Worm (Caenorhabditis elegans) whole organism, mixed stage, embryonic: ENCODE results near the gene cpna-4.

Source experiments
- M03D4.4 ChIP-seq: sonication (generic microtip); optimal IDR thresholded peaks from 2 replicates; lab custom pipeline; 2017; ENCODE audit warnings: mild to moderate bottlenecking, missing genetic modification characterization, missing compliant biosample characterization
- blmp-1 ChIP-seq: fragments of 150-350 bp; optimal IDR thresholded peaks from 2 replicates; lab custom pipeline; 2014; ENCODE audit warnings: missing biosample characterization, missing genetic modification characterization
- ceh-43 ChIP-seq: fragments of 200-800 bp; sonication (Bioruptor generic); optimal IDR thresholded peaks from 2 replicates; lab custom pipeline; 2018; ENCODE audit warnings: mild to moderate bottlenecking, missing genetic modification characterization, moderate library complexity, missing compliant biosample characterization
- ceh-83 ChIP-seq: fragments of 200-800 bp; sonication (Bioruptor generic); optimal IDR thresholded peaks from 2 replicates; lab custom pipeline; 2018; ENCODE audit warnings: mild to moderate bottlenecking, missing genetic modification characterization, missing compliant biosample characterization
- ces-1 ChIP-seq: fragments of 150-350 bp; optimal IDR thresholded peaks from 2 replicates; lab custom pipeline; 2014; ENCODE audit warnings: missing biosample characterization, missing genetic modification reagents, missing genetic modification characterization
- cnd-1 ChIP-seq: fragments of 200-800 bp; sonication (Bioruptor generic); optimal IDR thresholded peaks from 2 replicates; lab custom pipeline; 2018; ENCODE audit warnings: mild to moderate bottlenecking, missing genetic modification characterization, missing compliant biosample characterization
- drap-1 ChIP-seq: fragments of 200-800 bp; sonication (Bioruptor generic); optimal IDR thresholded peaks from 3 replicates; lab custom pipeline; 2018; ENCODE audit warnings: mild to moderate bottlenecking, missing genetic modification characterization, missing compliant biosample characterization
- elt-1 ChIP-seq: sonication (generic microtip); optimal IDR thresholded peaks from 2 replicates; lab custom pipeline; 2017; ENCODE audit warnings: missing genetic modification characterization, mild to moderate bottlenecking, missing compliant biosample characterization, antibody characterized with exemption, moderate library complexity, borderline replicate concordance; ENCODE audit not compliant: insufficient read depth
- elt-3 ChIP-seq: fragments of 150-350 bp; optimal IDR thresholded peaks from 2 replicates; lab custom pipeline; 2014; ENCODE audit warnings: missing biosample characterization, missing genetic modification characterization
- flh-1 ChIP-seq: fragments of 200-800 bp; sonication (Bioruptor generic); optimal IDR thresholded peaks from 2 replicates; lab custom pipeline; 2018; ENCODE audit warnings: mild to moderate bottlenecking, missing genetic modification characterization, moderate library complexity, missing compliant biosample characterization
- ham-2 ChIP-seq: fragments of 200-800 bp; sonication (Bioruptor generic); optimal IDR thresholded peaks from 2 replicates; lab custom pipeline; 2018; ENCODE audit warnings: mild to moderate bottlenecking, missing genetic modification characterization, missing compliant biosample characterization
- hlh-1 ChIP-seq: fragments of 150-350 bp; optimal IDR thresholded peaks from 2 replicates; lab custom pipeline; 2014; ENCODE audit warnings: missing biosample characterization, missing genetic modification reagents, missing genetic modification characterization
- lin-32 ChIP-seq: fragments of 200-800 bp; sonication (Bioruptor generic); optimal IDR thresholded peaks from 2 replicates; lab custom pipeline; 2018; ENCODE audit warnings: mild to moderate bottlenecking, missing genetic modification characterization, missing compliant biosample characterization
- lsy-2 ChIP-seq: fragments of 150-350 bp; optimal IDR thresholded peaks from 2 replicates; lab custom pipeline; 2014; ENCODE audit warnings: missing biosample characterization, missing genetic modification characterization
- mab-5 ChIP-seq: fragments of 150-350 bp; optimal IDR thresholded peaks from 2 replicates; lab custom pipeline; 2014; ENCODE audit warnings: missing biosample characterization, missing genetic modification characterization
- mls-2 ChIP-seq: sonication (generic microtip); optimal IDR thresholded peaks from 2 replicates; lab custom pipeline; 2016; ENCODE audit warnings: mild to moderate bottlenecking, missing genetic modification characterization, moderate library complexity, missing compliant biosample characterization
- nhr-2 ChIP-seq: fragments of 150-350 bp; optimal IDR thresholded peaks from 2 replicates; lab custom pipeline; 2014; ENCODE audit warnings: missing biosample characterization, missing genetic modification characterization
- nhr-237 ChIP-seq: fragments of 150-350 bp; optimal IDR thresholded peaks from 2 replicates; lab custom pipeline; 2014; ENCODE audit warnings: missing biosample characterization, missing genetic modification characterization
- nhr-28 ChIP-seq: fragments of 150-350 bp; optimal IDR thresholded peaks from 2 replicates; lab custom pipeline; 2014; ENCODE audit warnings: missing biosample characterization, missing genetic modification characterization
- nhr-76 ChIP-seq: sonication (generic microtip); optimal IDR thresholded peaks from 2 replicates; lab custom pipeline; 2017; ENCODE audit warnings: missing biosample characterization, missing genetic modification characterization
- pha-4 ChIP-seq: fragments of 150-350 bp; optimal IDR thresholded peaks from 2 replicates; lab custom pipeline; 2018; ENCODE audit warnings: missing biosample characterization, missing genetic modification reagents, missing genetic modification characterization
- sem-2 ChIP-seq: fragments of 200-800 bp; sonication (Bioruptor generic); optimal IDR thresholded peaks from 2 replicates; lab custom pipeline; 2018; ENCODE audit warnings: mild to moderate bottlenecking, missing genetic modification characterization, missing compliant biosample characterization
- snpc-4 ChIP-seq: fragments of 150-350 bp; optimal IDR thresholded peaks from 2 replicates; lab custom pipeline; 2014; ENCODE audit warnings: missing biosample characterization, missing genetic modification characterization
- sptf-1 ChIP-seq: sonication (generic microtip); optimal IDR thresholded peaks from 2 replicates; lab custom pipeline; 2017; ENCODE audit warnings: mild to moderate bottlenecking, missing genetic modification characterization, moderate library complexity, missing compliant biosample characterization
- unc-120 ChIP-seq: sonication (generic microtip); optimal IDR thresholded peaks from 2 replicates; lab custom pipeline; 2017; ENCODE audit warnings: missing genetic modification characterization, missing compliant biosample characterization; ENCODE audit not compliant: poor library complexity, severe bottlenecking
- unc-39 ChIP-seq: fragments of 150-350 bp; optimal IDR thresholded peaks from 2 replicates; lab custom pipeline; 2014; ENCODE audit warnings: missing biosample characterization, missing genetic modification characterization
- unc-62 ChIP-seq: fragments of 150-350 bp; optimal IDR thresholded peaks from 2 replicates; lab custom pipeline; 2014; ENCODE audit warnings: missing biosample characterization, missing genetic modification reagents, missing genetic modification characterization
- zip-8 ChIP-seq: fragments of 150-350 bp; optimal IDR thresholded peaks from 2 replicates; lab custom pipeline; 2014; ENCODE audit warnings: missing biosample characterization, missing genetic modification characterization
- ztf-11 ChIP-seq: fragments of 150-350 bp; optimal IDR thresholded peaks from 2 replicates; lab custom pipeline; 2014; ENCODE audit warnings: missing biosample characterization, missing genetic modification characterization

cpna-4 gene

DNA sequence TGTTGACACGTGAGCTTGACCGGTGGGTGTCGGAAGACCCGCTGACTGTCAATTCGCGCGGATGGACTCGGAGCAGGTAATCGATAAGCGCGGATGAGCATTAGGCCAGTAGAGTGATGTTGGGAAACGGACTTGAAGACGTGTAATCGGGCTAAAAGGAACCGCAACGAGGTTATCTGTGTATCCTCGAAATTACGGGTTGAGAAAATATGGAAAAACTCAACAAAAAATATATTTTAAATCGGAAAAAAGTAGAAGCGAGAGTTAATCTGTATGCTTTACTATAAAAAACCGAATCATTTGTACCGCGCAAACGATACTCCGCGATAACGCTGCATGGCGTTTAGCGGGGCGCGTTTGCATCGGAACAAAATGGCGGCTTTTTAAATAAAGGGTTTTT lies 29.6 kb downstream of the cpna-4 start, which contains the start of gene Y73F8A.1159:
TSS of gene Y73F8A.1159 (minus strand) at position 101 of the 400 bp plus-strand sequence.
- TF ChIP-seq sem-2 (no peak), M03D4.4 (tag; lab: Kevin White, UChicago) (no peak), cnd-1 (tag; lab: Kevin White, UChicago) (no peak), elt-1 (tag; lab: Kevin White, UChicago) (no peak)

DNA sequence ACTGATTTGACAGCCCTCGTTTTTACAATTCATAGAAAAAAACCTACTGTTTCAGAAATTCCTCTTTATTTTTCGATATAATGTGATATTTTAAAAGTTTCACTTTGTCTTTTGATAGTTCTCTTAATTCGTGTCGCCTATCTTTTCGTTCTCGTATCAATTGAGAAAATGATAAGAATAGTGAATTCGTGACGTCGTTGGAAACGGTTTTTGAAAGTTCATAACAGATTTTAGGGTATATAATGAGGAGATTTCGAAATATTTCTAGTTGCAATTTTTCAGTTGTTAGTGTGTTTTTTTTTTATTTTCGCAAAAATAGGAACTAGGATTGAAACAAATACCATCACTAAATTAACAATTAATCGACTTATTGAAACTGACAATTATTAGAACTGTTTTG lies 30.2 kb downstream of the cpna-4 start:
- no peak for TF ChIP-seq ces-1

DNA sequence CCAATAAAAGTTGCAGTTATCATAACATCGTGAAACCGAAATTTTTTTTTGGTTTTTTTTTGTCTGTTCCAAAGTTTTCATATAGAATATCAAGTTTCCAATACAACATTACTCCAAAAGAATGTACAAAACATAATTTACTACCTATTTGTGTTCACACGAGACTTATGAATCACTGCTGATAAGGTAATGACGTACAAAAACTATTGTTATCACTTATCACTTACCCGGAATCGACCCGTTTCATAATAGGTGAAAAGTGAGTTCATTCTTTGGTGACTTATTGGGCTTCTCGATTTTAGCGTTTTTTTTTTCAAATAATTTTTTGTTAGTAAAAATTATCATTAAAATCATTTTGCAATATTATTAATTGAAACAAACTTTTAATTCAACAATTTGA lies 31.8 kb downstream of the cpna-4 start:
- TF ChIP-seq drap-1 (GFP tag; lab: Kevin White, UChicago) (no peak), unc-62 (GFP tag; lab: Kevin White, UChicago) (no peak), unc-39 (no peak), lsy-2 (tag; lab: Kevin White, UChicago) (no peak), pha-4 (tag; lab: Kevin White, UChicago) (no peak), nhr-237 (tag; lab: Kevin White, UChicago) (no peak), M03D4.4 (tag; lab: Kevin White, UChicago) (no peak), flh-1 (no peak), sptf-1 (tag; lab: Kevin White, UChicago) (no peak), mls-2 (tag; lab: Kevin White, UChicago) (no peak)
- TF ChIP-seq, all 35 proteins: peak for 0

DNA sequence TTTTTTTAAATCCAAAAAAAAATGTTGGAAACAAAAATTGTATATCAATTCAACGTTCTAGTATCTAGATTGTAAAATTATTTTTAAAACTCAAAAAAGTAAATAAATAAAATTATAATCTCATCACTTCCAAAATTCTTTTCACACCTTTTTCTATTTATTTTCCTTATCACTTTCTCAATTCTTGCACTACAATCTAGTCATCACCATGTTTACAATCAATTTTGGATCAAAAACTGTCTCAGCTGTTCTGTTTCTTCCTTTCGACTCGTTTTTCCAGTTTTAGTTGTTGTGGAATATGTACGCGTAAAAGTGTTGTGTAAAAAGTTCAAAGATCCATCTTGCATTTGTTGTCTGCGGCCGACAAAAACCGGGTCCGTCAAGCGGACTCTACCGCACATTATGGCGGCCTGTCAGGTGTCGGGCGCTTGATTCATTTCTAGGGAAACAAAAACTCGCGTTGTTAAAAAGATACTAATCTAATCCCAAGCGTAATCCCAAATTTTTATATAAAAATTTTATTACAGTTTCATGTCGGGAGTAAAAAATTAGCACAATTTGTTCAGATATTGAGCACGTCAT lies 33.3 kb downstream of the cpna-4 start:
- no peak for TF ChIP-seq nhr-76
- TF ChIP-seq ces-1 = no peak
- TF ChIP-seq, all 35 proteins: peak for 0

DNA sequence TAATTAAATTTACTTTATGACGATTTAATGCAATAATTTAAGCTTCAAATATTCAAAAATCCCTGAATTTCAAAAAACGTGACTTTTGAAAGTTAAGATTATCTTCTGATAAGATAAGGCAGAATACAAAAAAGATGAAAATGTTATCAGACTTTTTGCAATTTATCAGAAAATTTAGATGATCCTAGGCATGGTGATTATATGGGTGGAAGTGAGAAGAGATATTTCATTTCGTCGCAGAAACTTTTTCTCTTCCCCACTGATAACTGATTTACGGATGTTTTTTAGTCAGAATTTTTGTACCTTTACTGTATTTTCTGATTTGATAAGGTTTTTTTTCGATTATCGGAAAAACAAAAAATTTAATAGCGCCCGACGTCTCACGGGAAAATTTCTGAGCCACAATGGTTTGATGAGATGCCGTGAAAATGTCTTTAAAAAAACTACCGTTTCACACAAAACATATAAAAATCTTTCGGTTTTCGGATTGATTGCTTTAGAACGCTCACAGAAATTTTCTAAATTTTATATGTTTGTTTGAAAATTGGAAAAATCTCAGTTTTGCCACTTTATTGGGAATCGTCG lies 34.0 kb downstream of the cpna-4 start:
- TF ChIP-seq unc-120 (tag; lab: Kevin White, UChicago) (no peak), mls-2 (tag; lab: Kevin White, UChicago) (no peak), lsy-2 (tag; lab: Kevin White, UChicago) (no peak), unc-62 (GFP tag; lab: Kevin White, UChicago) (no peak), ztf-11 (tag; lab: Kevin White, UChicago) (no peak), ces-1 (no peak), nhr-28 (no peak), nhr-237 (tag; lab: Kevin White, UChicago) (no peak), M03D4.4 (tag; lab: Kevin White, UChicago) (no peak), ceh-43 (no peak), sptf-1 (tag; lab: Kevin White, UChicago) (no peak), nhr-2 (no peak), lin-32 (GFP tag; lab: Kevin White, UChicago) (no peak)

DNA sequence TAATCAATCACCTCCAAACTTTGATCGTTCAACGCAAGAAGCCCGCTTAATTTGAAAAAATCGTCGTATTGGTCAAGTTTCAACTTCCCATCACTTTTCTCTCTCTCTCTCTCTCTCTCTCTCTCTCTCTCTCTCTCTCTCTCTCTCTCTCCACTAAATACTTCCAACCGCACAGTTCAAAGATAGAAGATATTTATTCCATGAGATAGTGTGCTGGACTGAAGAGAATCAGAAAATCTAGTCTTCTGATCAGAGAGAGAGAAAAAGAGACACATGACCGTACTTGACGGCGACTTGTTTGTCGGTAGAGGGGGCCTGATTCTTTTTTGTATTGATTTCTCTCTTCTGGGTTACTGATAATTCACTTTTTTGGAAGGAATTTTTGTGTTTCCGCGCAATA lies 37.3 kb downstream of the cpna-4 start:
- no peak for TF ChIP-seq nhr-2

DNA sequence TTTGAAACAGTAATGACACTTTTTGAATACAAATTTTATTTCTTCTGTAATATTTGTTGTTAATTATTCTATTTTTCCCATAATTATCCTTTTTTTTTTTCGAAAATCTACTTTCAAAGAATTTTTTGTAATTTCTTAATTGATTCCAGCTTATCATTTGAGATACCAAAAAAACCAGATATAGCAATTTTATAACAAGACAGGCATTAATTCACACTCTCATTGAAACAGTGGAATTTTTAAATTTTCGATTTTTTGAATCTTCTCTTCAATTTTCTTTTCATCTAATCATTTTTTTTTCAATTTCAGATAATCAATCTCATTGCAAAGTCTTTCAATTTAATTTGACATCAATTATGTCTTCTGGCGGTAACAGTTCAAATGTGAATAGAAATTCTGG lies 38.6 kb downstream of the cpna-4 start, which contains the start of gene nhr-5:
TSS of gene nhr-5 (plus strand) at position 301 of the 400 bp plus-strand sequence.
- TF ChIP-seq blmp-1 (tag; lab: Kevin White, UChicago) = no peak
- TF ChIP-seq ceh-83 (GFP tag; lab: Kevin White, UChicago) = no peak
- no peak for TF ChIP-seq lin-32 (GFP tag; lab: Kevin White, UChicago)
- no peak for TF ChIP-seq snpc-4 (tag; lab: Kevin White, UChicago)
- no peak for TF ChIP-seq elt-3 (tag; lab: Kevin White, UChicago)
- no peak for TF ChIP-seq nhr-76
- no peak for TF ChIP-seq zip-8 (tag; lab: Kevin White, UChicago)
- TF ChIP-seq ztf-11 (tag; lab: Kevin White, UChicago) = no peak
- TF ChIP-seq sem-2 = no peak
- no peak for TF ChIP-seq mls-2 (tag; lab: Kevin White, UChicago)
- no peak for TF ChIP-seq flh-1
- TF ChIP-seq pha-4 (tag; lab: Kevin White, UChicago) = no peak
- TF ChIP-seq mab-5 (tag; lab: Kevin White, UChicago) = no peak
- TF ChIP-seq nhr-237 (tag; lab: Kevin White, UChicago) = no peak
- TF ChIP-seq ham-2 = no peak
- no peak for TF ChIP-seq hlh-1 (tag; lab: Kevin White, UChicago)
